Worm (Caenorhabditis elegans): Measurements from ENCODE around the gene ify-1.

Gene ify-1

DNA sequence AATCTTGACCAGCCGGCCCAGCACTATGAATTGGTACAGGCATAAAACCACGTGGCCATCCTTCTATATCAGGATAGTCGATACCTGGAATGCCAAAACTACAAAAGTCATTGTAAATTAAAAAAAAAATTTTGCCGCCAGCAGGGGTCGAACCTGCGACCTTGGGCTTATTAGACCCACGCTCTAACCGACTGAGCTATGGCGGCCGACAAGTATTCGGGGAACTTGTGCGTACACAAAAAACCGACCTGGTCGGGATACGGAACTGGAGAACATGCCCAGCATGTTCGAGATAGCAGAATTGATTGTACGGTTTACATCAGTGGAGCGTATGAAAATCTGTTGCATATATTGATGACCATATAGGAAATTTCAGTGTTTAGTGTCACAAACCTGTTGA, 2.3 kb upstream of the ify-1 start (continued):
- TF ChIP-seq tbx-2 (tag; optimal IDR thresholded peaks at IDR 0.05) = peak; percentile 54
- TF ChIP-seq C34B4.2 (tag; optimal IDR thresholded peaks at IDR 0.05) = no peak
- TF ChIP-seq nhr-47 (tag; optimal IDR thresholded peaks at IDR 0.05) = peak; percentile 70
- no peak for TF ChIP-seq ztf-11 (tag; optimal IDR thresholded peaks at IDR 0.05)
- peak; percentile 74 for TF ChIP-seq nhr-90 (tag; optimal IDR thresholded peaks at IDR 0.05; ENCODE audit: poor library complexity)
- TF ChIP-seq lin-15B (tag; optimal IDR thresholded peaks at IDR 0.05) = no peak
- TF ChIP-seq efl-1 (optimal IDR thresholded peaks at IDR 0.05) = peak; percentile 41 to 67
- TF ChIP-seq efl-1 (GFP tag; optimal IDR thresholded peaks at IDR 0.05 in 1 of 2) = peak; percentile 39 to 94
- peak; percentile 79 for TF ChIP-seq snu-23 (GFP tag; optimal IDR thresholded peaks at IDR 0.05)
- TF ChIP-seq hpl-2 (GFP tag; optimal IDR thresholded peaks at IDR 0.05) = no peak
- no peak for TF ChIP-seq hlh-4 (tag; optimal IDR thresholded peaks at IDR 0.05)
- no peak for TF ChIP-seq efl-3 (GFP tag; optimal IDR thresholded peaks at IDR 0.05)
- no peak for TF ChIP-seq lin-39 (tag; optimal IDR thresholded peaks at IDR 0.05)
- TF ChIP-seq Y116A8C.19 (tag; optimal IDR thresholded peaks at IDR 0.05; ENCODE audit: borderline replicate concordance) = no peak
- peak; percentile 59 for TF ChIP-seq swsn-7 (tag; optimal IDR thresholded peaks at IDR 0.05)
- TF ChIP-seq ceh-8 (GFP tag; optimal IDR thresholded peaks at IDR 0.05) = no peak
- peak; percentile 38 for TF ChIP-seq unc-130 (tag; optimal IDR thresholded peaks at IDR 0.05)
- peak; percentile 38 for TF ChIP-seq lir-3 (tag; optimal IDR thresholded peaks at IDR 0.05; ENCODE audit: poor library complexity)
- TF ChIP-seq unc-30 (tag; optimal IDR thresholded peaks at IDR 0.05) = no peak
- peak; percentile 49 for TF ChIP-seq xbp-1 (tag; optimal IDR thresholded peaks at IDR 0.05)
- no peak for TF ChIP-seq hlh-17 (GFP tag; optimal IDR thresholded peaks at IDR 0.05; ENCODE audit: borderline replicate concordance)
- TF ChIP-seq nhr-71 (tag; optimal IDR thresholded peaks at IDR 0.05) = peak; percentile 74
- peak; percentile 76 to 79 for TF ChIP-seq lsy-2 (tag; optimal IDR thresholded peaks at IDR 0.05)
- no peak for TF ChIP-seq fkh-10 (GFP tag; optimal IDR thresholded peaks at IDR 0.05)
- TF ChIP-seq dsc-1 (tag; optimal IDR thresholded peaks at IDR 0.05) = peak; percentile 52
- TF ChIP-seq nhr-19 (GFP tag; conservative IDR thresholded peaks at IDR 0.05) = peak; percentile 76
- TF ChIP-seq rnt-1 (tag; optimal IDR thresholded peaks at IDR 0.05) = peak; percentile 85
- TF ChIP-seq unc-98 (GFP tag; IDR thresholded peaks at IDR 0.05) = no peak
- no peak; the same call in 1 of the 2 replicates for TF ChIP-seq isw-1 (GFP tag; IDR thresholded peaks at IDR 0.05)
- no peak for TF ChIP-seq ztf-4 (tag; optimal IDR thresholded peaks at IDR 0.05)
- TF ChIP-seq mep-1 (tag; optimal IDR thresholded peaks at IDR 0.05) = peak; percentile 67
- no peak for TF ChIP-seq sox-4 (tag; optimal IDR thresholded peaks at IDR 0.05)
- TF ChIP-seq ceh-88 (GFP tag; IDR thresholded peaks at IDR 0.05) = no peak
- TF ChIP-seq zag-1 (tag; optimal IDR thresholded peaks at IDR 0.05) = no peak

DNA sequence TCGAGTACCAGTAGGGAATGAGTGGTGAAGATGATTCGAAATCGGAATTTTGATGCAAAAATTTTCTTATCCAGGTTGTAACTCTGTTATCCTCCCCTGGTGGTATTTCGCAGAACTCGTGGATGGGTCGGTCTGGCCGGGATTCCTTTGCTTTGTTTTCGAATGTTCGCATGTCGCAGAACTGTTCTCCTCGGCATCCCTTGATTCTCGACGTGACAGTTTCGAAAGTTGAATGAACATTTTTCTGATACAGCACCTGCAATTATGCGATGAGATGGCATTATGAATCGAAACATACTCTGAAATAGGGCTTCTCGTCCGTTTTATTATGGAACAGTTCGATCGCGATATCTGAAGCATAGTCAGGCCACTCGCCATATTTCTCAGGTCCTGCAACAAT, 1.3 kb upstream of the ify-1 start:
- no peak for TF ChIP-seq pag-3 (tag; optimal IDR thresholded peaks at IDR 0.05; ENCODE audit: borderline replicate concordance, insufficient read depth)
- TF ChIP-seq nhr-19 (GFP tag; conservative IDR thresholded peaks at IDR 0.05) = no peak
- no peak for TF ChIP-seq tlp-1 (tag; optimal IDR thresholded peaks at IDR 0.05)
- peak; percentile 47 for TF ChIP-seq nhr-85 (tag)
- no peak for TF ChIP-seq ceh-63 (GFP tag; optimal IDR thresholded peaks at IDR 0.05)
- TF ChIP-seq dsc-1 (tag; optimal IDR thresholded peaks at IDR 0.05) = peak; percentile 0
- TF ChIP-seq zag-1 (tag; optimal IDR thresholded peaks at IDR 0.05) = no peak
- TF ChIP-seq C04F5.9 (tag; optimal IDR thresholded peaks at IDR 0.05) = no peak
- no peak for TF ChIP-seq unc-62 (GFP tag; optimal IDR thresholded peaks at IDR 0.05)
- no peak for TF ChIP-seq mep-1 (tag; optimal IDR thresholded peaks at IDR 0.05)
- no peak for TF ChIP-seq jun-1 (tag; optimal IDR thresholded peaks at IDR 0.05)
- TF ChIP-seq sox-4 (tag; optimal IDR thresholded peaks at IDR 0.05) = no peak
- TF ChIP-seq lin-35 (GFP tag; optimal IDR thresholded peaks at IDR 0.05) = no peak
- no peak for TF ChIP-seq efl-1 (optimal IDR thresholded peaks at IDR 0.05)
- TF ChIP-seq efl-1 (GFP tag; optimal IDR thresholded peaks at IDR 0.05 in 1 of 2) = peak in 1 of 2 experiments; percentile 92
- TF ChIP-seq ets-5 (GFP tag; IDR thresholded peaks at IDR 0.05) = no peak
- TF ChIP-seq grh-1 (GFP tag; IDR thresholded peaks at IDR 0.05) = no peak
- TF ChIP-seq ceh-8 (GFP tag; optimal IDR thresholded peaks at IDR 0.05) = no peak
- TF ChIP-seq unc-86 (tag; optimal IDR thresholded peaks at IDR 0.05) = no peak
- TF ChIP-seq mef-2 (tag; optimal IDR thresholded peaks at IDR 0.05) = no peak
- TF ChIP-seq nhr-77 (tag; optimal IDR thresholded peaks at IDR 0.05) = peak; percentile 7
- peak in 1 of 2 experiments; percentile 2 for TF ChIP-seq lsy-2 (tag; optimal IDR thresholded peaks at IDR 0.05)
- no peak for TF ChIP-seq irx-1 (tag; optimal IDR thresholded peaks at IDR 0.05)
- TF ChIP-seq fkh-8 (tag; optimal IDR thresholded peaks at IDR 0.05) = no peak
